Fruit fly (Drosophila melanogaster) whole organism, embryonic: Measurements from ENCODE around the gene kin17.

Experiments
- Bgb ChIP-seq: fragments of 200-800 bp; sonication (Bioruptor generic); IDR thresholded peaks from 2 replicates; pipeline ENCODE4 v1.3.6; 2022; ENCODE audit warnings: missing biosample characterization, missing genetic modification characterization; ENCODE audit not compliant: partially characterized antibody
- CG10979 ChIP-seq: fragments of 200-800 bp; sonication (Bioruptor generic); optimal IDR thresholded peaks from 2 replicates; lab custom pipeline; 2018; ENCODE audit warnings: missing biosample characterization, mild to moderate bottlenecking, missing genetic modification characterization, moderate library complexity
- CG11560 ChIP-seq: fragments of 200-800 bp; sonication (Bioruptor generic); IDR thresholded peaks from 3 replicates; pipeline ENCODE4 v1.3.6; 2022; ENCODE audit warnings: missing biosample characterization, missing genetic modification characterization
- CG11695 ChIP-seq: fragments of 200-800 bp; sonication (Bioruptor generic); IDR thresholded peaks from 3 replicates; pipeline ENCODE4 v1.3.6; 2022; ENCODE audit warnings: missing biosample characterization, missing genetic modification characterization
- CG12299 ChIP-seq: fragments of 200-800 bp; sonication (Bioruptor generic); optimal IDR thresholded peaks from 2 replicates; lab custom pipeline; 2018; ENCODE audit warnings: missing biosample characterization, mild to moderate bottlenecking, missing genetic modification characterization
- CG12942 ChIP-seq: fragments of 200-800 bp; sonication (Bioruptor generic); optimal IDR thresholded peaks from 3 replicates; lab custom pipeline; 2016; ENCODE audit warnings: missing biosample characterization, missing genetic modification characterization
- CG17385 ChIP-seq: fragments of 200-800 bp; sonication (Bioruptor generic); optimal IDR thresholded peaks from 3 replicates; lab custom pipeline; 2018; ENCODE audit warnings: missing biosample characterization, mild to moderate bottlenecking, missing genetic modification characterization
- CG32772 ChIP-seq: fragments of 200-800 bp; sonication (Bioruptor generic); IDR thresholded peaks from 2 replicates; pipeline ENCODE4 v1.3.6; 2022; ENCODE audit warnings: missing biosample characterization, missing genetic modification characterization
- CG33557 ChIP-seq: fragments of 200-800 bp; sonication (Bioruptor generic); optimal IDR thresholded peaks from 2 replicates; lab custom pipeline; 2019; ENCODE audit warnings: missing biosample characterization, mild to moderate bottlenecking, missing genetic modification characterization, moderate library complexity
- CG34224 ChIP-seq: fragments of 200-800 bp; sonication (Bioruptor generic); IDR thresholded peaks from 3 replicates; pipeline ENCODE4 v1.3.6; 2022; ENCODE audit warnings: missing biosample characterization, missing genetic modification characterization; ENCODE audit not compliant: partially characterized antibody
- CG4282 ChIP-seq: fragments of 200-800 bp; sonication (Bioruptor generic); optimal IDR thresholded peaks from 2 replicates; lab custom pipeline; 2016; ENCODE audit warnings: missing biosample characterization, missing genetic modification characterization
- CG4617 ChIP-seq: fragments of 200-800 bp; sonication (Bioruptor generic); optimal IDR thresholded peaks from 3 replicates; lab custom pipeline; 2016; ENCODE audit warnings: missing biosample characterization, missing genetic modification characterization, borderline replicate concordance
- CG5245 ChIP-seq: fragments of 200-800 bp; sonication (Bioruptor generic); optimal IDR thresholded peaks from 3 replicates; lab custom pipeline; 2016; ENCODE audit warnings: missing biosample characterization, missing genetic modification characterization
- CG6654 ChIP-seq: fragments of 200-800 bp; sonication (Bioruptor generic); optimal IDR thresholded peaks from 2 replicates; lab custom pipeline; 2017; ENCODE audit warnings: missing biosample characterization, mild to moderate bottlenecking, missing genetic modification characterization
- CrebB ChIP-seq: fragments of 200-800 bp; sonication (Bioruptor generic); optimal IDR thresholded peaks from 3 replicates; lab custom pipeline; 2018; ENCODE audit warnings: missing biosample characterization, mild to moderate bottlenecking, missing genetic modification characterization
- Fer1 ChIP-seq: fragments of 200-800 bp; sonication (Bioruptor generic); optimal IDR thresholded peaks from 2 replicates; lab custom pipeline; 2017; ENCODE audit warnings: missing biosample characterization, mild to moderate bottlenecking, missing genetic modification characterization
- HmgD ChIP-seq: fragments of 200-800 bp; sonication (Bioruptor generic); optimal IDR thresholded peaks from 3 replicates; lab custom pipeline; 2016; ENCODE audit warnings: missing biosample characterization, missing genetic modification characterization
- Lpt ChIP-seq: fragments of >200 bp; optimal IDR thresholded peaks from 2 replicates; lab custom pipeline; 2018; ENCODE audit warnings: missing biosample characterization, missing genetic modification characterization
- MESR4 ChIP-seq: fragments of 200-800 bp; sonication (Bioruptor generic); optimal IDR thresholded peaks from 2 replicates; lab custom pipeline; 2018; ENCODE audit warnings: missing biosample characterization, mild to moderate bottlenecking, missing genetic modification characterization, moderate library complexity
- Med ChIP-seq: fragments of 200-800 bp; sonication (Bioruptor generic); peaks from one replicate; lab custom pipeline; 2016; ENCODE audit warnings: missing biosample characterization, missing genetic modification characterization, mild to moderate bottlenecking, inconsistent platforms, moderate library complexity
- Mrtf ChIP-seq: fragments of 200-800 bp; sonication (Bioruptor generic); IDR thresholded peaks from 3 replicates; pipeline ENCODE4 v1.3.6; 2022; ENCODE audit warnings: missing biosample characterization, missing genetic modification characterization
- Myb ChIP-seq: fragments of 200-800 bp; sonication (Bioruptor generic); optimal IDR thresholded peaks from 2 replicates; lab custom pipeline; 2016; ENCODE audit warnings: missing biosample characterization, missing genetic modification characterization
- NK7.1 ChIP-seq: fragments of 200-800 bp; sonication (Bioruptor generic); optimal IDR thresholded peaks from 3 replicates; lab custom pipeline; 2016; ENCODE audit warnings: missing biosample characterization, missing genetic modification characterization
- Opbp ChIP-seq: fragments of 200-800 bp; sonication (Bioruptor generic); IDR thresholded peaks from 3 replicates; pipeline ENCODE4 v1.3.6; 2022; ENCODE audit warnings: missing biosample characterization, missing genetic modification characterization; ENCODE audit not compliant: partially characterized antibody
- Optix ChIP-seq: fragments of 200-800 bp; sonication (Bioruptor generic); IDR thresholded peaks from 3 replicates; pipeline ENCODE4 v1.3.6; 2022; ENCODE audit warnings: missing biosample characterization, missing genetic modification characterization
- Pdp1 ChIP-seq, 2 experiments: fragments of 200-800 bp; sonication (Bioruptor generic); optimal IDR thresholded peaks; 3 replicates each; lab custom pipeline; 2016; ENCODE audit warnings: missing biosample characterization in 2 of 2, missing genetic modification characterization in 2 of 2, mild to moderate bottlenecking in 1 of 2, moderate library complexity in 1 of 2
- Poxn ChIP-seq: fragments of 200-800 bp; sonication (Bioruptor generic); IDR thresholded peaks from 2 replicates; pipeline ENCODE4 v1.3.6; 2022; ENCODE audit warnings: missing biosample characterization, missing genetic modification characterization
- Sry-δ ChIP-seq: fragments of 200-800 bp; sonication (Bioruptor generic); optimal IDR thresholded peaks from 2 replicates; lab custom pipeline; 2016; ENCODE audit warnings: missing biosample characterization, missing genetic modification characterization
- Trl ChIP-seq, 3 experiments: fragments of >200 bp in 2 of 3; fragments of 200-800 bp in 1 of 3; sonication (Bioruptor generic) in 1 of 3; optimal IDR thresholded peaks; 2 replicates in 1 of 3; 3 replicates in 2 of 3; lab custom pipeline; 2016 to 2017; ENCODE audit warnings: missing biosample characterization in 1 of 3, missing genetic modification characterization in 1 of 3
- ci ChIP-seq: fragments of 200-800 bp; sonication (Bioruptor generic); IDR thresholded peaks from 3 replicates; pipeline ENCODE4 v1.3.6; 2022; ENCODE audit warnings: missing biosample characterization, missing genetic modification characterization
- fd102C ChIP-seq: fragments of 200-800 bp; sonication (Bioruptor generic); optimal IDR thresholded peaks from 2 replicates; lab custom pipeline; 2018; ENCODE audit warnings: missing biosample characterization, mild to moderate bottlenecking, missing genetic modification characterization, moderate library complexity
- grau ChIP-seq: fragments of 200-800 bp; optimal IDR thresholded peaks from 3 replicates; lab custom pipeline; 2019; ENCODE audit warnings: missing biosample characterization, mild to moderate bottlenecking, missing genetic modification characterization, moderate library complexity
- grn ChIP-seq: fragments of 200-800 bp; sonication (Bioruptor generic); optimal IDR thresholded peaks from 3 replicates; lab custom pipeline; 2017; ENCODE audit warnings: missing biosample characterization, missing genetic modification characterization
- gro ChIP-seq: fragments of 200-800 bp; sonication (Bioruptor generic); optimal IDR thresholded peaks from 2 replicates; lab custom pipeline; 2016; ENCODE audit warnings: missing biosample characterization, missing genetic modification characterization
- gsb-n ChIP-seq: fragments of 200-800 bp; sonication (Bioruptor generic); optimal IDR thresholded peaks from 3 replicates; lab custom pipeline; 2018; ENCODE audit warnings: missing biosample characterization, mild to moderate bottlenecking, missing genetic modification characterization
- insv ChIP-seq, 2 experiments: fragments of 200-800 bp; sonication (Bioruptor generic); optimal IDR thresholded peaks; 3 replicates each; lab custom pipeline; 2016 to 2018; ENCODE audit warnings: missing biosample characterization in 2 of 2, missing genetic modification characterization in 2 of 2
- kah ChIP-seq: fragments of 200-800 bp; sonication (Bioruptor generic); optimal IDR thresholded peaks from 2 replicates; lab custom pipeline; 2018; ENCODE audit warnings: missing biosample characterization, mild to moderate bottlenecking, missing genetic modification characterization
- kay ChIP-seq: fragments of 200-800 bp; sonication (Bioruptor generic); optimal IDR thresholded peaks from 2 replicates; lab custom pipeline; 2016; ENCODE audit warnings: missing biosample characterization, missing genetic modification characterization
- luna ChIP-seq: fragments of 200-800 bp; sonication (Bioruptor generic); optimal IDR thresholded peaks from 2 replicates; lab custom pipeline; 2016; ENCODE audit warnings: missing biosample characterization, missing genetic modification characterization
- sima ChIP-seq: fragments of 200-800 bp; sonication (Bioruptor generic); optimal IDR thresholded peaks from 2 replicates; lab custom pipeline; 2016; ENCODE audit warnings: missing biosample characterization, missing genetic modification characterization
- sisA ChIP-seq: fragments of 200-800 bp; sonication (Bioruptor generic); IDR thresholded peaks from 2 replicates; pipeline ENCODE4 v1.3.6; 2022; ENCODE audit warnings: missing biosample characterization, missing genetic modification characterization
- sqz ChIP-seq: fragments of 200-800 bp; sonication (Bioruptor generic); optimal IDR thresholded peaks from 3 replicates; lab custom pipeline; 2018; ENCODE audit warnings: missing biosample characterization, mild to moderate bottlenecking, missing genetic modification characterization
- trh ChIP-seq: fragments of 200-800 bp; sonication (Bioruptor generic); optimal IDR thresholded peaks from 2 replicates; lab custom pipeline; 2016; ENCODE audit warnings: missing biosample characterization, missing genetic modification characterization
- tup ChIP-seq: fragments of 200-800 bp; sonication (Bioruptor generic); optimal IDR thresholded peaks from 2 replicates; lab custom pipeline; 2016; ENCODE audit warnings: missing biosample characterization, mild to moderate bottlenecking, missing genetic modification characterization, moderate library complexity
- twi ChIP-seq: fragments of 200-800 bp; optimal IDR thresholded peaks from 2 replicates; lab custom pipeline; 2019; ENCODE audit warnings: missing biosample characterization, mild to moderate bottlenecking, missing genetic modification characterization, moderate library complexity
- vvl ChIP-seq: fragments of 200-800 bp; sonication (Bioruptor generic); IDR thresholded peaks from 2 replicates; pipeline ENCODE4 v1.3.6; 2022; ENCODE audit warnings: missing biosample characterization, missing genetic modification characterization
- wek ChIP-seq: fragments of 200-800 bp; sonication (Bioruptor generic); optimal IDR thresholded peaks from 3 replicates; lab custom pipeline; 2018; ENCODE audit warnings: missing biosample characterization, mild to moderate bottlenecking, missing genetic modification characterization, moderate library complexity
- zfh1 ChIP-seq: fragments of 200-800 bp; sonication (Bioruptor generic); IDR thresholded peaks from 3 replicates; pipeline ENCODE4 v1.3.6; 2022; ENCODE audit warnings: missing biosample characterization, missing genetic modification characterization

The kin17 gene

dm6 chr3L:20353149-20353548 is 3.5 kb upstream of the kin17 start, which contains the start of gene CG5618:
Gene CG5618, plus strand, starts transcription at chr3L:20353449.
- TF ChIP-seq Bgb (GFP tag; lab: Robert Waterston, UW), result no peak
- TF ChIP-seq Pdp1 (GFP tag; optimal IDR thresholded peaks at IDR 0.05; lab: Kevin White, UChicago), result peak in 1 of 2 experiments; percentile 59

- TF ChIP-seq Mrtf (no peak), CG12299 (tag; lab: Kevin White, UChicago) (no peak), CG11695 (GFP tag; lab: Robert Waterston, UW) (no peak), sima (GFP tag; lab: Kevin White, UChicago) (no peak), ci (GFP tag; lab: Robert Waterston, UW) (no peak), grau (tag; lab: Kevin White, UChicago) (no peak), Poxn (GFP tag; lab: Robert Waterston, UW) (no peak), Sry-δ (GFP tag; lab: Kevin White, UChicago) (no peak), Opbp (no peak), insv (GFP tag; optimal IDR thresholded peaks at IDR 0.05; lab: Kevin White, UChicago) (no peak), twi (tag; lab: Kevin White, UChicago) (no peak), NK7.1 (GFP tag; lab: Kevin White, UChicago) (no peak), trh (GFP tag; lab: Kevin White, UChicago) (no peak), gsb-n (tag; lab: Kevin White, UChicago) (no peak), luna (GFP tag; lab: Kevin White, UChicago) (no peak), zfh1 (GFP tag; lab: Robert Waterston, UW) (no peak), CG4282 (GFP tag; lab: Kevin White, UChicago) (no peak), Trl (optimal IDR thresholded peaks at IDR 0.05; lab: Kevin White, UChicago) (peak in 1 of 2 experiments; percentile 1), Trl (GFP tag; optimal IDR thresholded peaks at IDR 0.05; lab: Kevin White, UChicago) (no peak), CG10979 (tag; lab: Kevin White, UChicago) (no peak), CG12942 (GFP tag; lab: Kevin White, UChicago) (no peak), CG34224 (no peak), sqz (no peak), CG4617 (GFP tag; lab: Kevin White, UChicago) (no peak), CG11560 (no peak), Lpt (GFP tag; lab: Kevin White, UChicago) (no peak), Fer1 (GFP tag; lab: Kevin White, UChicago) (no peak), Myb (no peak), gro (no peak), grn (peak; percentile 94), CG32772 (no peak), MESR4 (GFP tag; lab: Kevin White, UChicago) (no peak), wek (no peak), tup (GFP tag; lab: Kevin White, UChicago) (no peak), CG17385 (GFP tag; lab: Kevin White, UChicago) (no peak), kay (GFP tag; lab: Kevin White, UChicago) (no peak), Bgb (GFP tag; lab: Robert Waterston, UW) (no peak), CG33557 (GFP tag; lab: Kevin White, UChicago) (no peak), HmgD (GFP tag; lab: Kevin White, UChicago) (no peak), vvl (GFP tag; lab: Robert Waterston, UW) (peak; percentile 38; the same call in 1 of the 2 replicates), fd102C (no peak), Optix (GFP tag; lab: Robert Waterston, UW) (no peak), sisA (GFP tag; lab: Robert Waterston, UW) (no peak), kah (no peak), CrebB (no peak), CG6654 (GFP tag; lab: Kevin White, UChicago) (no peak), Med (peak; percentile 78), CG5245 (GFP tag; lab: Kevin White, UChicago) (no peak)
Measured at dm6 chr3L:20353726-20354332, 2.8 kb upstream of the kin17 start.
